Worm (Caenorhabditis elegans) whole organism, early embryonic: ENCODE measurements around the gene folt-3.

Source experiments
- B0310.2 ChIP-seq: sonication (generic microtip); optimal IDR thresholded peaks from 2 replicates; lab custom pipeline; 2016; ENCODE audit warnings: mild to moderate bottlenecking, missing genetic modification characterization, missing compliant biosample characterization
- ama-1 ChIP-seq: fragments of 150-350 bp; optimal IDR thresholded peaks from 2 replicates; lab custom pipeline; 2014
- ets-7 ChIP-seq: sonication (generic microtip); optimal IDR thresholded peaks from 2 replicates; lab custom pipeline; 2016; ENCODE audit warnings: missing genotype, missing genetic modification characterization, missing compliant biosample characterization
- flt-1 ChIP-seq: fragments of 200-800 bp; sonication (Bioruptor generic); IDR thresholded peaks from 2 replicates; pipeline ENCODE4 v1.3.6; 2022; ENCODE audit warnings: missing genetic modification characterization, missing compliant biosample characterization
- hmbx-1 ChIP-seq: sonication (generic microtip); optimal IDR thresholded peaks from 2 replicates; lab custom pipeline; 2016; ENCODE audit warnings: mild to moderate bottlenecking, missing genetic modification characterization, missing compliant biosample characterization
- hmg-4 ChIP-seq: fragments of 200-800 bp; sonication (Bioruptor generic); optimal IDR thresholded peaks from 2 replicates; lab custom pipeline; 2018; ENCODE audit warnings: mild to moderate bottlenecking, missing genetic modification characterization, missing compliant biosample characterization
- pes-1 ChIP-seq: fragments of 200-800 bp; sonication (Bioruptor generic); IDR thresholded peaks from 2 replicates; pipeline ENCODE4 v1.3.6; 2022; ENCODE audit warnings: missing genetic modification reagents, missing genetic modification characterization, missing compliant biosample characterization
- scrt-1 ChIP-seq: fragments of 200-800 bp; sonication (Bioruptor generic); IDR thresholded peaks from 2 replicates; pipeline ENCODE4 v1.3.6; 2022; ENCODE audit warnings: missing genetic modification characterization, missing compliant biosample characterization
- sea-1 ChIP-seq: fragments of 200-800 bp; sonication (Bioruptor generic); conservative IDR thresholded peaks from 2 replicates; pipeline ENCODE4 v1.3.6; 2022; ENCODE audit warnings: missing genetic modification characterization, missing compliant biosample characterization
- tra-4 ChIP-seq: sonication (generic microtip); optimal IDR thresholded peaks from 2 replicates; lab custom pipeline; 2017; ENCODE audit warnings: missing genetic modification characterization, missing compliant biosample characterization

DNA sequence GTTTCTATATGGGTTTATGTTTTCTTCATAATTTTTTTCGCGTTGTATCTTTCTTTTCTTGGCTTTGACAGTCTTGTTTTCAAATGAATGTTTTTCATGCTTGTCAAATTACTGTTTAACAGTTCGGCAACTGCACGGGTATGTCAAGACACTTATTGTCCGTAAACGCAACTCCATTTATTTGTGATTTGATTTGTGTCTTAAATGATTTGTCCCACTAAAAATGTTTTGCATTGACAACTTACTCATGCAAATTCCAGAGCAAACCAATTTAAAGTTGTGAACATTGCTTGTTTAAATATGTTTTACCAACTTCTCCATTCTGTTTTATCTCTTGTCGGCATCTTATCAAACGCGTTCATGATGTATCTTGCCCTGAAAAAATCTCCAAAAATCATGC lies 22.2 kb upstream of the folt-3 start, which contains the start of gene srd-25:
- TF ChIP-seq ama-1 (lab: Kevin White, UChicago): no peak
- no peak for TF ChIP-seq sea-1 (GFP tag; lab: Robert Waterston, UW)
- TF ChIP-seq scrt-1 (GFP tag; lab: Robert Waterston, UW): no peak
- no peak for TF ChIP-seq B0310.2 (tag; lab: Kevin White, UChicago)
- no peak for TF ChIP-seq pes-1 (GFP tag; lab: Robert Waterston, UW)
- no peak for TF ChIP-seq hmg-4 (GFP tag; lab: Kevin White, UChicago)
- TF ChIP-seq tra-4: no peak
- TF ChIP-seq flt-1 (GFP tag; lab: Robert Waterston, UW): no peak
- TF ChIP-seq ets-7 (tag; lab: Kevin White, UChicago): no peak
- no peak for TF ChIP-seq hmbx-1
